Worm (Caenorhabditis elegans) whole organism, early embryonic: ENCODE data around the gene tre-3.

ENCODE experiments used
- B0310.2 ChIP-seq: sonication (generic microtip); optimal IDR thresholded peaks from 2 replicates; lab custom pipeline; 2016; ENCODE audit warnings: mild to moderate bottlenecking, missing genetic modification characterization, missing compliant biosample characterization
- F13C5.2 ChIP-seq: sonication (generic microtip); optimal IDR thresholded peaks from 2 replicates; lab custom pipeline; 2017; ENCODE audit warnings: mild to moderate bottlenecking, missing genetic modification characterization, inconsistent platforms, missing compliant biosample characterization
- ama-1 ChIP-seq: fragments of 150-350 bp; optimal IDR thresholded peaks from 2 replicates; lab custom pipeline; 2014
- ceh-13 ChIP-seq: fragments of 200-800 bp; sonication (Bioruptor generic); optimal IDR thresholded peaks from 2 replicates; lab custom pipeline; 2018; ENCODE audit warnings: mild to moderate bottlenecking, missing genetic modification characterization, missing compliant biosample characterization
- ceh-36 ChIP-seq: sonication (generic microtip); optimal IDR thresholded peaks from 2 replicates; lab custom pipeline; 2016; ENCODE audit warnings: missing genetic modification characterization, inconsistent platforms, missing compliant biosample characterization
- ets-7 ChIP-seq: sonication (generic microtip); optimal IDR thresholded peaks from 2 replicates; lab custom pipeline; 2016; ENCODE audit warnings: missing genotype, missing genetic modification characterization, missing compliant biosample characterization
- flt-1 ChIP-seq: fragments of 200-800 bp; sonication (Bioruptor generic); IDR thresholded peaks from 2 replicates; pipeline ENCODE4 v1.3.6; 2022; ENCODE audit warnings: missing genetic modification characterization, missing compliant biosample characterization
- hmbx-1 ChIP-seq: sonication (generic microtip); optimal IDR thresholded peaks from 2 replicates; lab custom pipeline; 2016; ENCODE audit warnings: mild to moderate bottlenecking, missing genetic modification characterization, missing compliant biosample characterization
- hmg-4 ChIP-seq: fragments of 200-800 bp; sonication (Bioruptor generic); optimal IDR thresholded peaks from 2 replicates; lab custom pipeline; 2018; ENCODE audit warnings: mild to moderate bottlenecking, missing genetic modification characterization, missing compliant biosample characterization
- hnd-1 ChIP-seq: sonication (generic microtip); optimal IDR thresholded peaks from 2 replicates; lab custom pipeline; 2016; ENCODE audit warnings: missing genetic modification characterization, missing compliant biosample characterization
- pes-1 ChIP-seq: fragments of 200-800 bp; sonication (Bioruptor generic); IDR thresholded peaks from 2 replicates; pipeline ENCODE4 v1.3.6; 2022; ENCODE audit warnings: missing genetic modification reagents, missing genetic modification characterization, missing compliant biosample characterization
- scrt-1 ChIP-seq: fragments of 200-800 bp; sonication (Bioruptor generic); IDR thresholded peaks from 2 replicates; pipeline ENCODE4 v1.3.6; 2022; ENCODE audit warnings: missing genetic modification characterization, missing compliant biosample characterization
- sea-1 ChIP-seq: fragments of 200-800 bp; sonication (Bioruptor generic); conservative IDR thresholded peaks from 2 replicates; pipeline ENCODE4 v1.3.6; 2022; ENCODE audit warnings: missing genetic modification characterization, missing compliant biosample characterization
- tbx-11 ChIP-seq: fragments of 200-800 bp; sonication (Bioruptor generic); IDR thresholded peaks from 2 replicates; pipeline ENCODE4 v1.3.6; 2022; ENCODE audit warnings: missing genetic modification characterization, missing compliant biosample characterization

- TF ChIP-seq ceh-13 (GFP tag; lab: Kevin White, UChicago) (no peak), ama-1 (lab: Kevin White, UChicago) (no peak), flt-1 (GFP tag; lab: Robert Waterston, UW) (no peak), pes-1 (no peak), B0310.2 (no peak), ets-7 (no peak), hmg-4 (GFP tag; lab: Kevin White, UChicago) (no peak), scrt-1 (GFP tag; lab: Robert Waterston, UW) (no peak), hmbx-1 (tag; lab: Kevin White, UChicago) (no peak), hnd-1 (tag; lab: Kevin White, UChicago) (no peak), tbx-11 (no peak), F13C5.2 (no peak), ceh-36 (tag; lab: Kevin White, UChicago) (no peak), sea-1 (GFP tag; lab: Robert Waterston, UW) (no peak)
Observed at ce11 chrV:11704658-11705057, 11.0 kb downstream of the tre-3 start.
